Fruit fly (Drosophila melanogaster) Kc167 (cell line): ENCODE results near the gene Prosbeta3.

Source experiments
- Sin3A ChIP-seq: fragments of >200 bp; optimal IDR thresholded peaks from 2 replicates; lab custom pipeline; 2018; ENCODE audit warnings: missing external identifiers
- h ChIP-seq: fragments of >200 bp; optimal IDR thresholded peaks from 3 replicates; lab custom pipeline; 2018; ENCODE audit warnings: missing external identifiers

DNA sequence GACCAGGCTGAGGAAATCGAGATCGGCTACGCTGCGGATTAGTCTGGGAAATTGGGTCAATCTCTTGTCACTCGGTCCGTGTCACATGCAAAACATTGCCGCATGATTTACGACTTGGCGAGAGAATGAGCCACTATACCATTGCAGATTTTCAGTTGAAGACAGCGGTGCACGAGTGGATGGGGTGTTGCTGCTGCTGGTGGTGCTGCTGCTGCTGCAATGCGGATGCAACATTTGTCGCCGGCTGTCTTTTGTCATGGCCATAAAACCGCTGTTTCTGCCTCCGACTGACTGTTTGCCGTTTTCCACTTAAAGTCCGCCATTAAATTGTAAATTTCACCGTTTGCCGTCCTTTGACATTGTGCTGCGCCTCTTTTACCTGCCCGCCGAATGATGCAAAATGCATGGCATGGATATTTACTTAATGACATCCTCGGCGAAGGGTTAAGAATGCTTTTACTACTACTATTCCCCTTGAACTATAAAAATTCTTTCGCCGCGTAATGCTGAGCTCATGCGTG, 29.9 kb downstream of the Prosbeta3 start:
- TF ChIP-seq h (lab: Kevin White, UChicago) (no peak), Sin3A (lab: Kevin White, UChicago) (no peak)
